Worm (Caenorhabditis elegans) whole organism, young adult: Measurements from ENCODE around the gene Y48C3A.18.

ENCODE experiments used
- F10E7.11 ChIP-seq: sonication (generic microtip); optimal IDR thresholded peaks from 2 replicates; lab custom pipeline; 2017; ENCODE audit warnings: mild to moderate bottlenecking, missing genetic modification characterization, moderate library complexity, missing compliant biosample characterization
- F39B2.1 ChIP-seq: fragments of 200-800 bp; sonication (Bioruptor generic); IDR thresholded peaks from 2 replicates; pipeline ENCODE4 v1.3.6; 2022; ENCODE audit warnings: missing genetic modification reagents, missing genetic modification characterization, missing compliant biosample characterization
- ama-1 ChIP-seq, 3 experiments: fragments of 150-350 bp in 1 of 3; sonication (generic microtip) in 2 of 3; optimal IDR thresholded peaks; 2 replicates each; lab custom pipeline; 2014 to 2018; ENCODE audit warnings: missing biosample characterization in 2 of 3, missing genetic modification characterization in 2 of 3, missing genetic modification reagents in 2 of 3
- nhr-179 ChIP-seq: sonication (generic microtip); optimal IDR thresholded peaks from 2 replicates; lab custom pipeline; 2016; ENCODE audit warnings: mild to moderate bottlenecking, missing genetic modification characterization, missing compliant biosample characterization
- nhr-27 ChIP-seq: fragments of 200-800 bp; sonication (Bioruptor generic); optimal IDR thresholded peaks from 2 replicates; lab custom pipeline; 2018; ENCODE audit warnings: mild to moderate bottlenecking, missing genetic modification characterization, moderate library complexity, missing compliant biosample characterization
- ztf-28 ChIP-seq: fragments of 200-800 bp; sonication (Bioruptor generic); IDR thresholded peaks from 2 replicates; pipeline ENCODE4 v1.3.6; 2022; ENCODE audit warnings: missing genetic modification reagents, missing genetic modification characterization, missing compliant biosample characterization

DNA sequence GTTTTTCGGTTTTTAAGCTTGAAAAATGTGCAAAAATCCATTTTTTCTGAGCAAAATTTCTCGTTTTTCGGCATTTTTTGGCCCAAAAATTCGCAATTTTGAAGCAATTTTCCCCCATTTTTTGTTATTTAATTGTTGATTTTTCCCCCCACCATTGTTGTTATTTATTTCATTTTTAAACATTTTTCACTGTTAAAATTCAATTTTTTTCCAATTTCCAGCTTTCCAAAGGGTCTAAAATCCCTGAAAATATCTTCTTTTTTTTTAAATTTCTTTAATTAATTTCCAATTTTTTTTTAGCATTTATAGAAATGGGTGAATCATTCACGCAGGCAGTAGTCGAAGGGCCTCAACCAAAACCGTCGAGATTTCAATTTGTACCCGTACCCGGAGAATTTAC lies 36.3 kb upstream of the Y48C3A.18 start, which contains the start of gene Y48C3A.12:
- no peak for TF ChIP-seq nhr-179 (tag; lab: Kevin White, UChicago)
- TF ChIP-seq ama-1 (optimal IDR thresholded peaks at IDR 0.05; lab: Kevin White, UChicago), result no peak
- TF ChIP-seq ama-1 (GFP tag; optimal IDR thresholded peaks at IDR 0.05; lab: Kevin White, UChicago), result no peak
- no peak for TF ChIP-seq ztf-28 (GFP tag; lab: Robert Waterston, UW)
- no peak for TF ChIP-seq nhr-27
- TF ChIP-seq F10E7.11, result no peak
- TF ChIP-seq F39B2.1 (GFP tag; lab: Robert Waterston, UW), result no peak
